Fruit fly (Drosophila melanogaster): Measurements from ENCODE around the gene CG3108.

The CG3108 gene

dm6 chrX:5768602-5769251 lies 12.7 kb downstream of the CG3108 start:
- no peak for TF ChIP-seq CTCF (optimal IDR thresholded peaks at IDR 0.05)
- TF ChIP-seq CG8478 (optimal IDR thresholded peaks at IDR 0.05): no peak

dm6 chrX:5766732-5767131 lies 14.7 kb downstream of the CG3108 start:
- no peak for TF ChIP-seq CTCF (optimal IDR thresholded peaks at IDR 0.05)
- TF ChIP-seq CG8478 (optimal IDR thresholded peaks at IDR 0.05): no peak

- TF ChIP-seq CTCF (optimal IDR thresholded peaks at IDR 0.05) (peak in 1 of 2 experiments; percentile 18), CG8478 (optimal IDR thresholded peaks at IDR 0.05) (no peak)
These were observed 17.2 kb downstream of the CG3108 start, which contains the start of the genes MAPk-Ak2 and CG42699 for dm6 chrX:5764001-5764892. Gene MAPk-Ak2, minus strand, starts transcription at chrX:5764203. Gene CG42699, plus strand, starts transcription at chrX:5764553.

dm6 chrX:5763443-5764000 lies 17.9 kb downstream of the CG3108 start:
- no peak for TF ChIP-seq CTCF (optimal IDR thresholded peaks at IDR 0.05)
- no peak for TF ChIP-seq CG8478 (optimal IDR thresholded peaks at IDR 0.05)

dm6 chrX:5756146-5756545 lies 25.3 kb downstream of the CG3108 start:
- no peak for TF ChIP-seq CG8478 (optimal IDR thresholded peaks at IDR 0.05)
- no peak for TF ChIP-seq CTCF (optimal IDR thresholded peaks at IDR 0.05)

dm6 chrX:5754837-5755828 lies 26.3 kb downstream of the CG3108 start, which contains the start of the genes lin-52 and CG15771:
Gene lin-52, minus strand, starts transcription at chrX:5754958.
Gene CG15771, plus strand, starts transcription at chrX:5755574.
- TF ChIP-seq CTCF (optimal IDR thresholded peaks at IDR 0.05): peak; percentile 11 to 38
- TF ChIP-seq CG8478 (optimal IDR thresholded peaks at IDR 0.05): no peak

- TF ChIP-seq CTCF (optimal IDR thresholded peaks at IDR 0.05) (no peak), CG8478 (optimal IDR thresholded peaks at IDR 0.05) (no peak)
These were observed 28.6 kb downstream of the CG3108 start for dm6 chrX:5752838-5753237.

dm6 chrX:5751949-5752348 lies 29.5 kb downstream of the CG3108 start, which contains the start of gene CG15772:
Gene CG15772, plus strand, starts transcription at chrX:5752249.
- no peak for TF ChIP-seq CTCF (optimal IDR thresholded peaks at IDR 0.05)
- no peak for TF ChIP-seq CG8478 (optimal IDR thresholded peaks at IDR 0.05)

- TF ChIP-seq CTCF (optimal IDR thresholded peaks at IDR 0.05) (peak; percentile 28 to 57), CG8478 (optimal IDR thresholded peaks at IDR 0.05) (peak; percentile 13)
These were observed 34.3 kb downstream of the CG3108 start, which contains the start of the genes IntS6 and Rtel1 for dm6 chrX:5746864-5747861. Gene IntS6, minus strand, starts transcription at chrX:5747254. Gene Rtel1, plus strand, starts transcription at chrX:5747747.

dm6 chrX:5745840-5746815 lies 35.3 kb downstream of the CG3108 start:
- TF ChIP-seq CTCF (optimal IDR thresholded peaks at IDR 0.05) (no peak), CG8478 (optimal IDR thresholded peaks at IDR 0.05) (no peak)

- TF ChIP-seq CG8478 (optimal IDR thresholded peaks at IDR 0.05) (no peak), CTCF (optimal IDR thresholded peaks at IDR 0.05) (no peak)
These were observed 36.3 kb downstream of the CG3108 start for dm6 chrX:5744992-5745732.
